Fruit fly (Drosophila melanogaster) S2 (cell line): ENCODE results near the gene CG15203.

Source experiments
- CG8478 ChIP-seq: fragments of >200 bp; optimal IDR thresholded peaks from 2 replicates; lab custom pipeline; 2018
- CTCF ChIP-seq, 2 experiments: fragments of >200 bp; optimal IDR thresholded peaks; 2 replicates each; lab custom pipeline; 2018

CG15203 gene

DNA sequence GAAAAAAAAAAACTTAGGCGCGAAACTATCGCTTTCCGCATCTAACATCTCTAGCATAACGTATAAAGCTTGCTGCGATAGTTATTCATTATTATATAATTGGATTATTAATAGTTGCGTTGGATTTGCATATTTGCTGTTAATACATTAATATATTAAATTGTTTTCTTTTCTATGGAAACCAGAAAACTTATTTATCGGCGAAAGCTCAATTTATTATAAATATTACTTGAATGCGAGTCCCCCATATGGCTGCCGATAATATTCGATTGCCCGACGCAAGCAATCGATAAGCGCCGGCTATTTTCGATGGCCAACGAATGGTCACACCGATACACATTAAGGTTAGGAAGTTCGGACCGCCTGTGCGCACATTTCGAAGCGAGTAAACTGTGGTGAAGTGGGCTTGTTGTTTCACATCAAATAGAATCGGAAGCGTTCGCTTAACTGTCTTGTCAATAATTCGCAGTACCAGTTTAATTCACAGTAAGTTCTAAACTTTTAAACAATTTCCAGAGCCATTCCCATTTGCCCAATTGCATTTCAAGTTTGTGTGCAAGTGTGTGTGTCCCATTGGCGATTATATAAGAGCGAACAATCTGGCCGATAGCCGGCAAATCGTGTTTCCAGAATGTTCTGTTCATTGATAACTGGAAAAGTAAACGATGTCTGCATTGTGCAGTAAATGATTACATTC, 41.9 kb downstream of the CG15203 start, which contains the start of gene Hsp60A:
Gene Hsp60A, plus strand, starts transcription at position 335 of the 697 bp plus-strand sequence.
- no peak for TF ChIP-seq CTCF (optimal IDR thresholded peaks at IDR 0.05; lab: Kevin White, UChicago)
- no peak for TF ChIP-seq CG8478 (lab: Kevin White, UChicago)

DNA sequence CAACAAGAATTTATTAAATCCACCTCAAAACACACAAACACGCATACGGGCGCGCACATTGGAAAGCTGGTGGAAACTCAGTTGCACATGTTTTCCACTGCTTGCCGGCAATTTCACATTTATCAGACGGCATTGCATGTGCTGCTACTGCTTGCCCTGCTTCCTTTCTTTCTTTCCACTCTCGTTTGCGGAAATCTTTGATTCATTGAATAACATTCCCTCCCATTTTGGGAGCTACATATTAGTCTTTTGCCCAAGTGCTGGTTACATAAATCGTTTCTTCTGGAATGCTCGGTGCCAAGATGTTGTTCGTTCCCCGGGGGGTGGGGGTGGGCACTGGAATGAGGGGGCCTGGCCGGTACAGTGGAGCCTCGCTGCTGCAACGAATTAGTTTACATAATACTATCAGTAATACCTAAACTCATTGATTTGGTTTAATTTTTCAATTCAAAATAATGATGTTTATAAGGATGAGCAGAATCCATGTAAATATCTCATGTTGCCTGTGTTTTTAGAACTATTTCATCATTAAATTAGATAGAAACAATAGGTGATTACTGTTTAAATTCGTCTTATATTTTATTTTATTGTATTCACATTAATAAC, 42.6 kb downstream of the CG15203 start:
- TF ChIP-seq CG8478 (lab: Kevin White, UChicago) (no peak), CTCF (optimal IDR thresholded peaks at IDR 0.05; lab: Kevin White, UChicago) (peak; percentile 40 to 49)

DNA sequence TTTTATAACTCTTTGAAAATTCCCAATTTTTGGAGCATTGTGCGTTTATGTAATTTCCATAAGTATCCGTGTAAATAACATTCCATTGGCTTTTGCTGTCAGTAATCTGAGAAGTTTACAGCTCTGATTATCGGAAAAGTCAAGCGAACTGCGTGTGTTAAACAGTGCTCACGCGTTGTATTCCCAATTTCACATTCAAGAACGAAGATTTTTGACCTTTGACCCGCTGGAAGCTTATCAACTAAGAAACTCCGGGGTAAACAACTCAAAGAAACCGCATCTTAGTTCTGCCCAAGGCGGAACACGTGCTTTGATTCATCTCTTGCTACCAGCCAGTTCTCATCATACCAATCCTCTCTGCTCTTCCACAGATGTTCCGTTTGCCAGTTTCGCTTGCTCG, 43.3 kb downstream of the CG15203 start:
- TF ChIP-seq CG8478 (lab: Kevin White, UChicago), result no peak
